Fruit fly (Drosophila melanogaster) whole organism, embryonic: ENCODE results near the gene MRP.
A peak's percentile ranks its signal among the peaks of the same experiment; 100 is the strongest.

Experiments used
- Ada2b ChIP-seq: fragments of 200-800 bp; sonication (Bioruptor generic); IDR thresholded peaks from 2 replicates; pipeline ENCODE4 v1.3.6; 2022; ENCODE audit warnings: missing biosample characterization, missing genetic modification characterization
- Blimp-1 ChIP-seq: fragments of 200-800 bp; sonication (Bioruptor generic); optimal IDR thresholded peaks from 3 replicates; lab custom pipeline; 2018; ENCODE audit warnings: missing biosample characterization, missing genetic modification characterization, mild to moderate bottlenecking, moderate library complexity, missing genetic modification reagents
- CG10366 ChIP-seq: fragments of 200-800 bp; sonication (Bioruptor generic); IDR thresholded peaks from 2 replicates; pipeline ENCODE4 v1.3.6; 2022; ENCODE audit warnings: missing biosample characterization, missing genetic modification characterization
- CG10979 ChIP-seq: fragments of 200-800 bp; sonication (Bioruptor generic); optimal IDR thresholded peaks from 2 replicates; lab custom pipeline; 2018; ENCODE audit warnings: missing biosample characterization, mild to moderate bottlenecking, missing genetic modification characterization, moderate library complexity
- CG16813 ChIP-seq: fragments of 200-800 bp; sonication (Bioruptor generic); IDR thresholded peaks from 3 replicates; pipeline ENCODE4 v1.3.6; 2022; ENCODE audit warnings: missing biosample characterization, missing genetic modification characterization; ENCODE audit not compliant: partially characterized antibody
- CG17568 ChIP-seq: fragments of 200-800 bp; sonication (Bioruptor generic); optimal IDR thresholded peaks from 2 replicates; lab custom pipeline; 2018; ENCODE audit warnings: missing biosample characterization, mild to moderate bottlenecking, missing genetic modification characterization, moderate library complexity
- CG2199 ChIP-seq: fragments of 200-800 bp; sonication (Bioruptor generic); IDR thresholded peaks from 3 replicates; pipeline ENCODE4 v1.3.6; 2022; ENCODE audit warnings: missing biosample characterization, missing genetic modification characterization
- CG2875 ChIP-seq: fragments of 200-800 bp; sonication (Bioruptor generic); optimal IDR thresholded peaks from 2 replicates; lab custom pipeline; 2017; ENCODE audit warnings: missing biosample characterization, mild to moderate bottlenecking, missing genetic modification characterization, missing genetic modification reagents
- CG31365 ChIP-seq: fragments of 200-800 bp; sonication (Bioruptor generic); optimal IDR thresholded peaks from 2 replicates; lab custom pipeline; 2018; ENCODE audit warnings: missing biosample characterization, mild to moderate bottlenecking, missing genetic modification characterization
- CG31388 ChIP-seq: fragments of 200-800 bp; sonication (Bioruptor generic); optimal IDR thresholded peaks from 2 replicates; lab custom pipeline; 2016; ENCODE audit warnings: missing biosample characterization, missing genetic modification characterization
- CG34376 ChIP-seq: fragments of 200-800 bp; sonication (Bioruptor generic); optimal IDR thresholded peaks from 2 replicates; lab custom pipeline; 2018; ENCODE audit warnings: missing biosample characterization, mild to moderate bottlenecking, missing genetic modification characterization
- CG42726 ChIP-seq: fragments of 200-800 bp; sonication (Bioruptor generic); IDR thresholded peaks from 2 replicates; pipeline ENCODE4 v1.3.6; 2022; ENCODE audit warnings: missing biosample characterization, missing genetic modification characterization; ENCODE audit not compliant: partially characterized antibody
- CG5180 ChIP-seq: fragments of 200-800 bp; sonication (Bioruptor generic); optimal IDR thresholded peaks from 3 replicates; lab custom pipeline; 2017; ENCODE audit warnings: missing biosample characterization, missing genetic modification characterization, mild to moderate bottlenecking, moderate library complexity, missing genetic modification reagents
- CG6272 ChIP-seq: fragments of 200-800 bp; sonication (Bioruptor generic); IDR thresholded peaks from 2 replicates; pipeline ENCODE4 v1.3.6; 2022; ENCODE audit warnings: missing biosample characterization, missing genetic modification characterization
- CG6791 ChIP-seq: fragments of 200-800 bp; sonication (Bioruptor generic); IDR thresholded peaks from 3 replicates; pipeline ENCODE4 v1.3.6; 2022; ENCODE audit warnings: missing biosample characterization, missing genetic modification characterization; ENCODE audit not compliant: partially characterized antibody
- CG6813 ChIP-seq: fragments of 200-800 bp; sonication (Bioruptor generic); optimal IDR thresholded peaks from 2 replicates; lab custom pipeline; 2017; ENCODE audit warnings: missing biosample characterization, missing genetic modification characterization, mild to moderate bottlenecking, moderate library complexity, missing genetic modification reagents
- CG7928 ChIP-seq: fragments of 200-800 bp; sonication (Bioruptor generic); optimal IDR thresholded peaks from 2 replicates; lab custom pipeline; 2017; ENCODE audit warnings: missing biosample characterization, mild to moderate bottlenecking, missing genetic modification characterization
- CG8478 ChIP-seq: fragments of >200 bp; optimal IDR thresholded peaks from 2 replicates; lab custom pipeline; 2018
- CG8765 ChIP-seq: fragments of 200-800 bp; sonication (Bioruptor generic); IDR thresholded peaks from 2 replicates; pipeline ENCODE4 v1.3.6; 2022; ENCODE audit warnings: missing biosample characterization, missing genetic modification characterization
- CG8944 ChIP-seq: fragments of 200-800 bp; sonication (Bioruptor generic); optimal IDR thresholded peaks from 3 replicates; lab custom pipeline; 2016; ENCODE audit warnings: missing biosample characterization, missing genetic modification characterization
- CHES-1-like ChIP-seq: fragments of 200-800 bp; sonication (Bioruptor generic); optimal IDR thresholded peaks from 2 replicates; lab custom pipeline; 2016; ENCODE audit warnings: missing biosample characterization, missing genetic modification characterization
- HLHmδ ChIP-seq: fragments of 200-800 bp; sonication (Bioruptor generic); optimal IDR thresholded peaks from 2 replicates; lab custom pipeline; 2018; ENCODE audit warnings: missing biosample characterization, mild to moderate bottlenecking, missing genetic modification characterization, moderate library complexity
- Hr51 ChIP-seq, 2 experiments: fragments of 200-800 bp; sonication (Bioruptor generic); optimal IDR thresholded peaks; 2 replicates in 1 of 2; 3 replicates in 1 of 2; lab custom pipeline; 2016 to 2018; ENCODE audit warnings: missing biosample characterization in 2 of 2, missing genetic modification characterization in 2 of 2, mild to moderate bottlenecking in 1 of 2, moderate library complexity in 1 of 2
- Jarid2 ChIP-seq: fragments of 200-800 bp; sonication (Bioruptor generic); optimal IDR thresholded peaks from 3 replicates; lab custom pipeline; 2017; ENCODE audit warnings: mild to moderate bottlenecking, missing biosample characterization, missing genetic modification reagents, missing genetic modification characterization
- Lpt ChIP-seq: fragments of >200 bp; optimal IDR thresholded peaks from 2 replicates; lab custom pipeline; 2018; ENCODE audit warnings: missing biosample characterization, missing genetic modification characterization
- Max ChIP-seq: fragments of 200-800 bp; sonication (Bioruptor generic); optimal IDR thresholded peaks from 2 replicates; lab custom pipeline; 2016; ENCODE audit warnings: missing biosample characterization, mild to moderate bottlenecking, missing genetic modification characterization
- Neu2 ChIP-seq: fragments of 200-800 bp; sonication (Bioruptor generic); optimal IDR thresholded peaks from 3 replicates; lab custom pipeline; 2016; ENCODE audit warnings: missing biosample characterization, missing genetic modification characterization, borderline replicate concordance
- Oli ChIP-seq: fragments of 200-800 bp; sonication (Bioruptor generic); optimal IDR thresholded peaks from 2 replicates; lab custom pipeline; 2018; ENCODE audit warnings: missing biosample characterization, mild to moderate bottlenecking, missing genetic modification characterization, moderate library complexity
- ab ChIP-seq: fragments of 200-800 bp; sonication (Bioruptor generic); optimal IDR thresholded peaks from 2 replicates; lab custom pipeline; 2016; ENCODE audit warnings: missing biosample characterization, missing genetic modification characterization
- al ChIP-seq: fragments of 200-800 bp; sonication (Bioruptor generic); IDR thresholded peaks from 2 replicates; pipeline ENCODE4 v1.3.6; 2022; ENCODE audit warnings: missing biosample characterization, missing genetic modification characterization
- crc ChIP-seq: fragments of 200-800 bp; sonication (Bioruptor generic); optimal IDR thresholded peaks from 2 replicates; lab custom pipeline; 2016; ENCODE audit warnings: missing biosample characterization, missing genetic modification characterization
- crp ChIP-seq, 2 experiments: fragments of 200-800 bp; sonication (Bioruptor generic); optimal IDR thresholded peaks; 2 replicates in 1 of 2; 3 replicates in 1 of 2; lab custom pipeline; 2017; ENCODE audit warnings: missing biosample characterization in 2 of 2, missing genetic modification characterization in 2 of 2, mild to moderate bottlenecking in 1 of 2, moderate library complexity in 1 of 2
- dati ChIP-seq: fragments of 200-800 bp; sonication (Bioruptor generic); IDR thresholded peaks from 2 replicates; pipeline ENCODE4 v1.3.6; 2022; ENCODE audit warnings: missing biosample characterization, missing genetic modification characterization
- eve ChIP-seq, 2 experiments: fragments of >200 bp; optimal IDR thresholded peaks; 2 replicates each; lab custom pipeline; 2017; ENCODE audit warnings: missing biosample characterization in 2 of 2, missing genetic modification characterization in 2 of 2
- ftz-f1 ChIP-seq: fragments of 200-800 bp; sonication (Bioruptor generic); optimal IDR thresholded peaks from 2 replicates; lab custom pipeline; 2016; ENCODE audit warnings: missing biosample characterization, missing genetic modification characterization
- fu2 ChIP-seq: fragments of 200-800 bp; sonication (Bioruptor generic); optimal IDR thresholded peaks from 2 replicates; lab custom pipeline; 2016; ENCODE audit warnings: missing biosample characterization, missing genetic modification characterization
- grau ChIP-seq: fragments of 200-800 bp; optimal IDR thresholded peaks from 3 replicates; lab custom pipeline; 2019; ENCODE audit warnings: missing biosample characterization, mild to moderate bottlenecking, missing genetic modification characterization, moderate library complexity
- gt ChIP-seq: fragments of 200-800 bp; sonication (Bioruptor generic); IDR thresholded peaks from 2 replicates; pipeline ENCODE4 v1.3.6; 2022; ENCODE audit warnings: missing biosample characterization, missing genetic modification characterization
- klu ChIP-seq: fragments of 200-800 bp; sonication (Bioruptor generic); IDR thresholded peaks from 2 replicates; pipeline ENCODE4 v1.3.6; 2022; ENCODE audit warnings: missing biosample characterization, missing genetic modification characterization
- kni ChIP-seq: fragments of 200-800 bp; sonication (Bioruptor generic); optimal IDR thresholded peaks from 3 replicates; lab custom pipeline; 2017; ENCODE audit warnings: mild to moderate bottlenecking, missing biosample characterization, missing genetic modification reagents, missing genetic modification characterization
- maf-S ChIP-seq: fragments of 200-800 bp; sonication (Bioruptor generic); optimal IDR thresholded peaks from 2 replicates; lab custom pipeline; 2016; ENCODE audit warnings: missing biosample characterization, missing genetic modification characterization
- pho ChIP-seq: fragments of 200-800 bp; sonication (Bioruptor generic); optimal IDR thresholded peaks from 2 replicates; lab custom pipeline; 2016; ENCODE audit warnings: missing biosample characterization, missing genetic modification characterization
- repo ChIP-seq: fragments of 200-800 bp; sonication (Bioruptor generic); optimal IDR thresholded peaks from 2 replicates; lab custom pipeline; 2016; ENCODE audit warnings: missing biosample characterization, missing genetic modification characterization
- sd ChIP-seq: fragments of 200-800 bp; sonication (Bioruptor generic); optimal IDR thresholded peaks from 3 replicates; lab custom pipeline; 2018; ENCODE audit warnings: missing biosample characterization, mild to moderate bottlenecking, missing genetic modification characterization, moderate library complexity
- sim ChIP-seq: fragments of 200-800 bp; sonication (Bioruptor generic); IDR thresholded peaks from 2 replicates; pipeline ENCODE4 v1.3.6; 2022; ENCODE audit warnings: missing biosample characterization, missing genetic modification characterization
- slbo ChIP-seq: fragments of 200-800 bp; sonication (Bioruptor generic); IDR thresholded peaks from 2 replicates; pipeline ENCODE4 v1.3.6; 2022; ENCODE audit warnings: missing biosample characterization, missing genetic modification characterization
- stc ChIP-seq: fragments of 200-800 bp; sonication (Bioruptor generic); IDR thresholded peaks from 2 replicates; pipeline ENCODE4 v1.3.6; 2022; ENCODE audit warnings: missing biosample characterization, missing genetic modification characterization
- tio ChIP-seq: fragments of 200-800 bp; sonication (Bioruptor generic); optimal IDR thresholded peaks from 2 replicates; lab custom pipeline; 2017; ENCODE audit warnings: missing biosample characterization, missing genetic modification characterization, inconsistent platforms

MRP gene

dm6 chr2L:12720430-12721396 lies 1.9 kb downstream of the MRP start (continued):
- TF ChIP-seq fu2 (GFP tag; lab: Kevin White, UChicago) (no peak), repo (GFP tag; lab: Kevin White, UChicago) (no peak), crp (GFP tag; optimal IDR thresholded peaks at IDR 0.05; lab: Kevin White, UChicago) (no peak), CG16813 (no peak), CG6791 (GFP tag; lab: Robert Waterston, UW) (no peak), kni (GFP tag; lab: Kevin White, UChicago) (no peak), Oli (tag; lab: Kevin White, UChicago) (peak; percentile 17), Max (GFP tag; lab: Kevin White, UChicago) (peak; percentile 59), CG42726 (no peak), CG34376 (GFP tag; lab: Kevin White, UChicago) (peak; percentile 59), CG2875 (GFP tag; lab: Kevin White, UChicago) (no peak), stc (peak; percentile 70), CG5180 (GFP tag; lab: Kevin White, UChicago) (peak; percentile 48), CG2199 (peak; percentile 13; the same call in 1 of the 3 replicates), Neu2 (no peak), maf-S (no peak), pho (peak; percentile 21), dati (GFP tag; lab: Robert Waterston, UW) (no peak), Jarid2 (GFP tag; lab: Kevin White, UChicago) (peak; percentile 15), Lpt (GFP tag; lab: Kevin White, UChicago) (no peak), CG7928 (peak; percentile 17), ab (GFP tag; lab: Kevin White, UChicago) (no peak), slbo (peak; percentile 62), CG8765 (GFP tag; lab: Robert Waterston, UW) (no peak; the same call in 1 of the 2 replicates), CG31388 (GFP tag; lab: Kevin White, UChicago) (no peak), Hr51 (GFP tag; optimal IDR thresholded peaks at IDR 0.05; lab: Kevin White, UChicago) (peak in 1 of 2 experiments; percentile 49), Ada2b (GFP tag; lab: Robert Waterston, UW) (peak; percentile 63), HLHmδ (GFP tag; lab: Kevin White, UChicago) (no peak), sd (peak; percentile 48), grau (tag; lab: Kevin White, UChicago) (peak; percentile 96), Blimp-1 (GFP tag; lab: Kevin White, UChicago) (peak; percentile 53), CG10366 (GFP tag; lab: Robert Waterston, UW) (0 out of 2 replicates have a peak, but pooled peaks have one; percentile 11), CG6813 (GFP tag; lab: Kevin White, UChicago) (peak; percentile 39), CHES-1-like (GFP tag; lab: Kevin White, UChicago) (no peak), CG31365 (tag; lab: Kevin White, UChicago) (no peak), crc (GFP tag; lab: Kevin White, UChicago) (peak; percentile 15), CG6272 (GFP tag; lab: Robert Waterston, UW) (no peak), gt (GFP tag; lab: Robert Waterston, UW) (no peak), eve (GFP tag; optimal IDR thresholded peaks at IDR 0.05; lab: Kevin White, UChicago) (no peak), CG8478 (no peak), al (GFP tag; lab: Robert Waterston, UW) (no peak), CG10979 (peak; percentile 50), klu (GFP tag; lab: Robert Waterston, UW) (no peak), ftz-f1 (no peak), CG8944 (GFP tag; lab: Kevin White, UChicago) (no peak), tio (no peak), sim (GFP tag; lab: Robert Waterston, UW) (no peak), CG17568 (GFP tag; lab: Kevin White, UChicago) (no peak)
